Worm (Caenorhabditis elegans): ENCODE data around the gene apy-1.

apy-1 gene

ce11 chrX:7596029-7596428, 26.5 kb upstream of the apy-1 start:
- TF ChIP-seq nhr-28 (tag; optimal IDR thresholded peaks at IDR 0.05): no peak
- no peak for TF ChIP-seq mls-2 (tag; optimal IDR thresholded peaks at IDR 0.05)
- TF ChIP-seq cnd-1 (tag; optimal IDR thresholded peaks at IDR 0.05): no peak
- TF ChIP-seq tbx-8 (GFP tag; optimal IDR thresholded peaks at IDR 0.05): no peak
- no peak for TF ChIP-seq lsy-2 (tag; optimal IDR thresholded peaks at IDR 0.05)
- TF ChIP-seq ceh-43 (GFP tag; optimal IDR thresholded peaks at IDR 0.05): no peak

DNA sequence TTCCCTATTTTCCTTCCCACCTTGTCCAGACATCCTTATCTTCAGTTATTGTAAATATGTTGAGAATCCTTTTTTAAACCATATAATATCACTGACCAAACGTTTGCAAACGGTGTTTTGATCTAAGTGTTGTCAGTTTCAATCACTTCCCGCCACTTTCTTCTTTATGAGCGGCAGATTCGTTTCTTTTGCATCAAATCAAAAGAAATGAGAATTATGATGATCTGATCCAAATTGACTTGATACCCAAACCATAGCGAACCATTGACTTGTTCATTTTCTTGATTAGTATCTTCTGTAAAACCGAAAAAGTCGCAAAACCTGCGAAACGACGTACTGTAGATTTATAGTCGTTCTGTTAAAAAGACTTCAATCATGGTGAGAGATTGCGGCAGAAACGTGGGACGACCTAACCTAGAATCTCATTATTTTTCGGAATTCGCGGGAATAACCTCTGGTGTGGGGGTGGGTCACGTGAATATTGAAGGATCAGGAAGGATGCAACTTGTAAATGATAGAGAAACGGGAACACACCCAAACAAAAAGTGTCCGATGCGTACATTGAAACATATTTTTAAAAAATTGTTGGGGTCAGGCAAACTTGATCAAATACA, 24.5 kb upstream of the apy-1 start:
- TF ChIP-seq ces-1 (GFP tag; optimal IDR thresholded peaks at IDR 0.05) (no peak), elt-1 (tag; optimal IDR thresholded peaks at IDR 0.05; ENCODE audit: borderline replicate concordance, insufficient read depth) (no peak), bed-3 (GFP tag; optimal IDR thresholded peaks at IDR 0.05) (no peak), tbx-8 (GFP tag; optimal IDR thresholded peaks at IDR 0.05) (no peak), mab-5 (tag; optimal IDR thresholded peaks at IDR 0.05) (no peak), nhr-28 (tag; optimal IDR thresholded peaks at IDR 0.05) (no peak), zip-8 (tag; optimal IDR thresholded peaks at IDR 0.05) (no peak), ceh-39 (tag; optimal IDR thresholded peaks at IDR 0.05) (no peak), ceh-43 (GFP tag; optimal IDR thresholded peaks at IDR 0.05) (no peak), ztf-11 (tag; optimal IDR thresholded peaks at IDR 0.05) (no peak), nhr-2 (tag; optimal IDR thresholded peaks at IDR 0.05) (no peak), ceh-83 (GFP tag; optimal IDR thresholded peaks at IDR 0.05) (no peak), nhr-237 (tag; optimal IDR thresholded peaks at IDR 0.05) (no peak), M03D4.4 (tag; optimal IDR thresholded peaks at IDR 0.05) (no peak), sem-2 (GFP tag; optimal IDR thresholded peaks at IDR 0.05) (no peak), ham-2 (GFP tag; optimal IDR thresholded peaks at IDR 0.05) (no peak)

ce11 chrX:7590756-7591155, 21.2 kb upstream of the apy-1 start:
- TF ChIP-seq sptf-1 (tag; optimal IDR thresholded peaks at IDR 0.05): no peak
- TF ChIP-seq unc-62 (GFP tag; optimal IDR thresholded peaks at IDR 0.05): no peak
- TF ChIP-seq snpc-4 (tag; optimal IDR thresholded peaks at IDR 0.05): no peak
- no peak for TF ChIP-seq mab-5 (tag; optimal IDR thresholded peaks at IDR 0.05)
- no peak for TF ChIP-seq elt-3 (tag; optimal IDR thresholded peaks at IDR 0.05)
- TF ChIP-seq nhr-12 (tag; optimal IDR thresholded peaks at IDR 0.05): no peak
- no peak for TF ChIP-seq bed-3 (GFP tag; optimal IDR thresholded peaks at IDR 0.05)
- TF ChIP-seq lin-32 (GFP tag; optimal IDR thresholded peaks at IDR 0.05): no peak
- TF ChIP-seq pha-4 (tag; optimal IDR thresholded peaks at IDR 0.05): no peak
- TF ChIP-seq ces-1 (GFP tag; optimal IDR thresholded peaks at IDR 0.05): no peak
- no peak for TF ChIP-seq lin-13 (tag; optimal IDR thresholded peaks at IDR 0.05)
- no peak for TF ChIP-seq ham-2 (GFP tag; optimal IDR thresholded peaks at IDR 0.05)
- no peak for TF ChIP-seq unc-120 (tag; optimal IDR thresholded peaks at IDR 0.05; ENCODE audit: poor library complexity, severe bottlenecking)

DNA sequence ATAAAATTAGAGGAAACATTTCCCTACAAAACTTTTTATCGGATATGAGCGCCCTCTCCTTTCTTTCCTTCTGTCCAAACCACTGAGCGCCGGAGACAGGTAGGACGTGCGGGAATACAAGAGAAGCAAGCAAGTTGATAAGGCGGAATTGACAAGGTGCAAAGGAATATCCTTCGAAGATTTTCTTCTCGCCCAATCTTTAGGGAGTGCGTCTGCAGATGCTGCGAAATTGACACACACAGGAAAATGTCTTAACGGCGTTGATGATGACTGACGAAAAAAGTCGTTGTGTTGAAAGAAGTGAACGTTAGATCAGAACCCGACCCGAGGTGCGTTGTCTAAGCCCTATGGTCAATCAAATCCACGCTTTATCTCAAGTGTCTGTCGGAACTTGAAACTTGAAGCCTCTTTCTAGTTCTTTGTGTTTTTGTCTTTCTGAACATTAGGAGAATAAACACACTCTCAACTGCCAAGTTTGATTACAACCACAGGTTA, 18.3 kb upstream of the apy-1 start:
- no peak for TF ChIP-seq nhr-12 (tag; optimal IDR thresholded peaks at IDR 0.05)
- TF ChIP-seq sem-2 (GFP tag; optimal IDR thresholded peaks at IDR 0.05): no peak
- no peak for TF ChIP-seq mep-1 (tag; optimal IDR thresholded peaks at IDR 0.05)
- TF ChIP-seq unc-120 (tag; optimal IDR thresholded peaks at IDR 0.05; ENCODE audit: poor library complexity, severe bottlenecking): no peak
- TF ChIP-seq drap-1 (GFP tag; optimal IDR thresholded peaks at IDR 0.05): no peak
- TF ChIP-seq sptf-1 (tag; optimal IDR thresholded peaks at IDR 0.05): no peak
- TF ChIP-seq hlh-1 (tag; optimal IDR thresholded peaks at IDR 0.05): no peak
- TF ChIP-seq ceh-43 (GFP tag; optimal IDR thresholded peaks at IDR 0.05): no peak
- no peak for TF ChIP-seq lsy-2 (tag; optimal IDR thresholded peaks at IDR 0.05)
- no peak for TF ChIP-seq elt-1 (tag; optimal IDR thresholded peaks at IDR 0.05; ENCODE audit: borderline replicate concordance, insufficient read depth)
- TF ChIP-seq nhr-28 (tag; optimal IDR thresholded peaks at IDR 0.05): no peak

DNA sequence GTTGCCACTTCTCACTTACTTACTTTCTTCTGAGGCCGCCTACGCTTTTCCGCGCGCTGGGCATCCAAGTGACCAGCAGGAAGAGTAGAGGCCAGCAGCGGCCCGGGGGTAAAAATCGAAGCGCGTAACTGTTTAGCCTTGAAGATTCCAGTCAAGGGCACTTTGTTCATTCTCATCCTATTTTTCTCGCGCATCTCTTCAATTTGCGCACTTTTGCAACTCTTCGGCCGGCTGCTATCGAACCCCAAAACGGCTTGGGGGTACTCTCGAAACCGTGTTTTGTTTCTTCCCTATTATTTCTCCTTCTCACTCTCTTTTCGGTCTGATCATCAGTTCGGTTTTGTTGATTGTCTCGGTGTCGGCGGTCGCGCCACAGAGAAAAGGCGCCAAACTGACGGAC, 17.1 kb upstream of the apy-1 start:
- TF ChIP-seq mab-5 (tag; optimal IDR thresholded peaks at IDR 0.05) (no peak), pha-4 (tag; optimal IDR thresholded peaks at IDR 0.05) (no peak), snpc-4 (tag; optimal IDR thresholded peaks at IDR 0.05) (no peak), nhr-76 (tag; optimal IDR thresholded peaks at IDR 0.05) (no peak), ceh-43 (GFP tag; optimal IDR thresholded peaks at IDR 0.05) (no peak), ham-2 (GFP tag; optimal IDR thresholded peaks at IDR 0.05) (no peak), nhr-2 (tag; optimal IDR thresholded peaks at IDR 0.05) (no peak), unc-62 (GFP tag; optimal IDR thresholded peaks at IDR 0.05) (no peak), nhr-28 (tag; optimal IDR thresholded peaks at IDR 0.05) (no peak), lin-32 (GFP tag; optimal IDR thresholded peaks at IDR 0.05) (no peak), bed-3 (GFP tag; optimal IDR thresholded peaks at IDR 0.05) (no peak), mls-2 (tag; optimal IDR thresholded peaks at IDR 0.05) (no peak), zip-8 (tag; optimal IDR thresholded peaks at IDR 0.05) (no peak), unc-120 (tag; optimal IDR thresholded peaks at IDR 0.05; ENCODE audit: poor library complexity, severe bottlenecking) (no peak), nhr-237 (tag; optimal IDR thresholded peaks at IDR 0.05) (no peak), ztf-11 (tag; optimal IDR thresholded peaks at IDR 0.05) (no peak)
